Worm (Caenorhabditis elegans): ENCODE data around the gene ZK180.8.

The ZK180.8 gene

DNA sequence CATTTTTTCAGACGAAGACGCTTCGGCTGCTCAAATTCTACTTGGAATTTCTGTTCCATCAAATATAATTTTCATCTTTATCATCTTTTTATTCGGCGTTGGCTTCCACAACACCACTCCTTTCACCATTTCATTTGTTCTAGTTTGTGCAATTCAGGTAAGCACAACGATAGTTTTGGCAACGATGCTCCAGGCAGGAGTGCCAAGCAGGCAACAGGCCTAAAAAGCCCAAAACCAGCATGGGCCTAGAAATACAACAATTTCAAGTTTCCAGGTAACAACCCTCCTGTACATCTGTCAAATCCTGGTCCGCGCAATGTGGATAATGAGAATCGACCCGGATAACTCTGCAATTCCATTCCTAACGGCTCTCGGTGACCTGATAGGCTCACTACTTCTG, 29.7 kb upstream of the ZK180.8 start:
- TF ChIP-seq xbp-1 (tag; optimal IDR thresholded peaks at IDR 0.05) = no peak
- TF ChIP-seq lin-35 (GFP tag; optimal IDR thresholded peaks at IDR 0.05) = no peak
- no peak for TF ChIP-seq fkh-4 (tag; optimal IDR thresholded peaks at IDR 0.05; ENCODE audit: borderline replicate concordance)
- no peak for TF ChIP-seq efl-1 (optimal IDR thresholded peaks at IDR 0.05)
- peak in 1 of 2 experiments; percentile 69 for TF ChIP-seq efl-1 (GFP tag; optimal IDR thresholded peaks at IDR 0.05 in 1 of 2)
- no peak for TF ChIP-seq mdl-1 (tag; optimal IDR thresholded peaks at IDR 0.05)

ce11 chrIV:4538672-4539071, 27.1 kb upstream of the ZK180.8 start:
- TF ChIP-seq fkh-10 (GFP tag; optimal IDR thresholded peaks at IDR 0.05) = no peak
- TF ChIP-seq F16B12.6 (tag; optimal IDR thresholded peaks at IDR 0.05) = no peak
- no peak for TF ChIP-seq dpl-1 (GFP tag; optimal IDR thresholded peaks at IDR 0.05)
- TF ChIP-seq snpc-4 (tag; optimal IDR thresholded peaks at IDR 0.05) = peak; percentile 94
- TF ChIP-seq ztf-4 (tag; optimal IDR thresholded peaks at IDR 0.05) = no peak
- peak; percentile 62 for TF ChIP-seq nhr-85 (tag)
- no peak for TF ChIP-seq zip-4 (GFP tag; optimal IDR thresholded peaks at IDR 0.05)
- no peak for TF ChIP-seq nhr-11 (tag; optimal IDR thresholded peaks at IDR 0.05)

- TF ChIP-seq Y116A8C.19 (tag; optimal IDR thresholded peaks at IDR 0.05; ENCODE audit: borderline replicate concordance) (no peak), fos-1 (tag; optimal IDR thresholded peaks at IDR 0.05) (no peak), pax-3 (tag; optimal IDR thresholded peaks at IDR 0.05) (no peak), mdl-1 (tag; optimal IDR thresholded peaks at IDR 0.05) (no peak), lin-35 (GFP tag; optimal IDR thresholded peaks at IDR 0.05) (no peak), pqm-1 (tag; optimal IDR thresholded peaks at IDR 0.05) (no peak), lin-14 (GFP tag; optimal IDR thresholded peaks at IDR 0.05) (no peak), ceh-8 (GFP tag; optimal IDR thresholded peaks at IDR 0.05) (no peak), dpl-1 (GFP tag; optimal IDR thresholded peaks at IDR 0.05) (no peak), mep-1 (tag; optimal IDR thresholded peaks at IDR 0.05) (no peak), ces-1 (GFP tag; optimal IDR thresholded peaks at IDR 0.05) (no peak), swsn-7 (tag; optimal IDR thresholded peaks at IDR 0.05) (no peak), nhr-12 (tag; optimal IDR thresholded peaks at IDR 0.05) (no peak)
Measured at ce11 chrIV:4536247-4536646, 24.7 kb upstream of the ZK180.8 start, which contains the start of gene ZK185.2. Gene ZK185.2, plus strand, starts transcription at chrIV:4536547.

ce11 chrIV:4533025-4533424, 21.5 kb upstream of the ZK180.8 start, which contains the start of gene ZK185.4:
Gene ZK185.4, minus strand, starts transcription at chrIV:4533125.
- TF ChIP-seq dsc-1 (tag; optimal IDR thresholded peaks at IDR 0.05) (no peak), lin-35 (GFP tag; optimal IDR thresholded peaks at IDR 0.05) (no peak), pag-3 (tag; optimal IDR thresholded peaks at IDR 0.05; ENCODE audit: borderline replicate concordance, insufficient read depth) (no peak), unc-30 (tag; optimal IDR thresholded peaks at IDR 0.05) (no peak), fkh-8 (tag; optimal IDR thresholded peaks at IDR 0.05) (no peak), tlp-1 (tag; optimal IDR thresholded peaks at IDR 0.05) (no peak), blmp-1 (tag; optimal IDR thresholded peaks at IDR 0.05) (no peak), skn-1 (tag; optimal IDR thresholded peaks at IDR 0.05) (no peak), zag-1 (tag; optimal IDR thresholded peaks at IDR 0.05) (no peak), C16A3.4 (tag; optimal IDR thresholded peaks at IDR 0.05) (no peak), snu-23 (GFP tag; optimal IDR thresholded peaks at IDR 0.05) (no peak), fkh-10 (GFP tag; optimal IDR thresholded peaks at IDR 0.05) (no peak), tbx-2 (tag; optimal IDR thresholded peaks at IDR 0.05) (no peak), isw-1 (GFP tag; IDR thresholded peaks at IDR 0.05) (no peak), nhr-12 (tag; optimal IDR thresholded peaks at IDR 0.05) (no peak), swsn-7 (tag; optimal IDR thresholded peaks at IDR 0.05) (no peak), sox-4 (tag; optimal IDR thresholded peaks at IDR 0.05) (no peak), lin-14 (GFP tag; optimal IDR thresholded peaks at IDR 0.05) (no peak), ceh-82 (tag; optimal IDR thresholded peaks at IDR 0.05) (no peak)
